Worm (Caenorhabditis elegans): ENCODE measurements around the gene F58G6.7.

- TF ChIP-seq egl-27 (tag; optimal IDR thresholded peaks at IDR 0.05), result no peak
- TF ChIP-seq nhr-77 (tag; optimal IDR thresholded peaks at IDR 0.05), result no peak
- no peak for TF ChIP-seq lin-39 (tag; optimal IDR thresholded peaks at IDR 0.05)
- TF ChIP-seq ama-1 (optimal IDR thresholded peaks at IDR 0.05), result no peak
- no peak for TF ChIP-seq nhr-11 (tag; optimal IDR thresholded peaks at IDR 0.05)
- no peak for TF ChIP-seq ztf-11 (tag; optimal IDR thresholded peaks at IDR 0.05)
- TF ChIP-seq lsy-2 (tag; optimal IDR thresholded peaks at IDR 0.05), result no peak
- TF ChIP-seq snpc-4 (tag; optimal IDR thresholded peaks at IDR 0.05), result no peak
These were observed 29.1 kb upstream of the F58G6.7 start, which contains the start of gene W09C2.10 for ce11 chrIV:9624977-9625376.
